Worm (Caenorhabditis elegans) whole organism, midembryonic: ENCODE results near the gene T09F5.10.

Source experiments
- T22C8.4 ChIP-seq: fragments of 200-800 bp; sonication (Bioruptor generic); IDR thresholded peaks from 2 replicates; pipeline ENCODE4 v1.3.6; 2022; ENCODE audit warnings: missing genetic modification characterization, missing compliant biosample characterization
- cog-1 ChIP-seq: sonication (generic microtip); optimal IDR thresholded peaks from 2 replicates; lab custom pipeline; 2016; ENCODE audit warnings: missing genetic modification characterization, missing compliant biosample characterization
- flt-1 ChIP-seq: fragments of 200-800 bp; sonication (Bioruptor generic); IDR thresholded peaks from 2 replicates; pipeline ENCODE4 v1.3.6; 2022; ENCODE audit warnings: missing genetic modification characterization, missing compliant biosample characterization
- klf-2 ChIP-seq: fragments of 200-800 bp; sonication (Bioruptor generic); conservative IDR thresholded peaks from 2 replicates; pipeline ENCODE4 v1.3.6; 2022; ENCODE audit warnings: missing genetic modification reagents, missing genetic modification characterization, missing compliant biosample characterization
- med-1 ChIP-seq: sonication (generic microtip); optimal IDR thresholded peaks from 2 replicates; lab custom pipeline; 2017; ENCODE audit warnings: missing genetic modification characterization, mild to moderate bottlenecking, missing compliant biosample characterization, antibody characterized with exemption, missing genetic modification reagents; ENCODE audit not compliant: insufficient read depth
- ref-1 ChIP-seq: fragments of 200-800 bp; sonication (Bioruptor generic); conservative IDR thresholded peaks from 2 replicates; pipeline ENCODE4 v1.3.6; 2022; ENCODE audit warnings: missing genetic modification reagents, missing genetic modification characterization, missing compliant biosample characterization
- tab-1 ChIP-seq: fragments of 200-800 bp; sonication (Bioruptor generic); IDR thresholded peaks from 2 replicates; pipeline ENCODE4 v1.3.6; 2022; ENCODE audit warnings: missing genetic modification characterization, missing compliant biosample characterization
- ztf-23 ChIP-seq: fragments of 200-800 bp; sonication (Bioruptor generic); IDR thresholded peaks from 2 replicates; pipeline ENCODE4 v1.3.6; 2022; ENCODE audit warnings: missing genetic modification reagents, missing genetic modification characterization, missing compliant biosample characterization
- ztf-29 ChIP-seq: fragments of 200-800 bp; sonication (Bioruptor generic); IDR thresholded peaks from 2 replicates; pipeline ENCODE4 v1.3.6; 2022; ENCODE audit warnings: missing genetic modification reagents, missing genetic modification characterization, missing compliant biosample characterization

T09F5.10 gene

DNA sequence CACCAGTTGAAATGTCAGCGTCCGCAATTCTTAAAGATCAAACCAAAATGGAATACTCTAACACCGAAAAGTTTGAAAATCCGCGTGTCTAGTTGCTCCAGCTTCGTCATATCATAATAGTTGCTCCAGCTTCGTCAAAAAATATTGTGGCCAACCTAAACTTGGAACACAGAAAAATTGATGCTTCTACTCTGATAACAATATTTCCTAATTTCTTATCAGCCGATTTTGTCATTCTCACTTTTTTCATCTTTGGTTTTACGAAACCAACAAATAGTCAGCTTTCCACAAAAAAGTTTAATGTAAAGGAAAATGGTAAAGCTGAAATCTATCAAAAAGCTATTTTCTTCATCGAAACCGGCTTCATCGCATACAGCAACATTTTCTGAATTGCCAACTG lies 2.5 kb downstream of the T09F5.10 start, which contains the start of gene fbxa-84:
TSS of gene fbxa-84 (plus strand) at position 34 of the 400 bp plus-strand sequence.
- TF ChIP-seq T22C8.4 (GFP tag; lab: Robert Waterston, UW) (no peak), cog-1 (tag; lab: Kevin White, UChicago) (no peak), ztf-29 (no peak), klf-2 (no peak), flt-1 (GFP tag; lab: Robert Waterston, UW) (no peak), ref-1 (GFP tag; lab: Robert Waterston, UW) (no peak), med-1 (GFP tag; lab: Kevin White, UChicago) (no peak), ztf-23 (GFP tag; lab: Robert Waterston, UW) (no peak), tab-1 (no peak)

DNA sequence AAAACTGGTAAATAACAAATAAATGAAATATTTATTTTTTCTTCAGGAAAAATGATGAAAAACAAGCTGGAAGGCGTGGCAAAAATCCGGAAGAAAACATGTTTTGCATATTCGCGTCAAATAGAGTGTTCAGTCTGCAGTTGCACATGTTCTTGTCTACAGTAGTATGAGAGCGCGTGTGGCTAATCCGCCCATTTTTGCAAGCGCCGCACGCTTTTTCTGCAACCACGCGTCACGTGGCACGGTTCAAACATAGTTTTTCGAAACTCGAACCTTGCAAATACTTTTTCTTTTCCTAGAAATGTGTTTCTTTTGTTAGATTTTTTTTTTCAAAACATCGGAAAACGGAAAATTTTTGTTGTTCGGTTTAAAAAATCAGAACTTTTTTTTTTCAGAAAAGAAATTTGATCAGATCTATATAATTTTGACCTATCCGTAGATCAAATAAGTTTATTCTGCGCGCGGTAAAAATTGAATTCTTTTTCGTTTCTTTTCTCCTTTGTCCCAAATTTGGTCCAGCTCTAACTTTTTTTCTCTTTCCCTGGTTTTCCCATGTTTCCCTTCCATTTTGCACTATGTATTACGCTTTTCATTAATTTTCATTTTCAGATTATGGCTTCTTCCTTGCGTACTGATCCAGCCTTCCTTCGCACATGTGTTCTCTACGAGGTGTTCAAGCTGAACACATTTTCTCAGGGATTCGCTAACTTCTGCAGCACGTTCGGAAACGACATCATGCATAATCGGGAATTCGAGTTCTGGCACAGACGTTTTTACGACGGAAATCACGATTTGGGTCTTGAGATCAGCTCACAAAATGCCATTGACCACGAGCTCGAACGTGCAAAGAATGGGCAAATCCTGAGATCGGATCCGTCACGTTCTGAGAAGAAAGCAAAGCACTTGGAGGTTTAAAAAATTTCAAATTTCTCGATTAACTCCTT lies 4.5 kb downstream of the T09F5.10 start, which contains the start of gene Y75B12B.1:
TSS of gene Y75B12B.1 (plus strand) at position 603 of the 944 bp plus-strand sequence.
- no peak for TF ChIP-seq tab-1

ce11 chrV:15186259-15186927 lies 6.5 kb downstream of the T09F5.10 start, which contains the start of gene Y75B12B.3:
Y75B12B.3 (minus strand) TSS chrV:15186279.
- no peak for TF ChIP-seq klf-2
- no peak for TF ChIP-seq ztf-29
- no peak for TF ChIP-seq ref-1 (GFP tag; lab: Robert Waterston, UW)
- TF ChIP-seq flt-1 (GFP tag; lab: Robert Waterston, UW), result no peak
- no peak for TF ChIP-seq med-1 (GFP tag; lab: Kevin White, UChicago)
- TF ChIP-seq T22C8.4 (GFP tag; lab: Robert Waterston, UW), result no peak
- no peak for TF ChIP-seq ztf-23 (GFP tag; lab: Robert Waterston, UW)
- TF ChIP-seq cog-1 (tag; lab: Kevin White, UChicago), result no peak
- TF ChIP-seq tab-1, result no peak

DNA sequence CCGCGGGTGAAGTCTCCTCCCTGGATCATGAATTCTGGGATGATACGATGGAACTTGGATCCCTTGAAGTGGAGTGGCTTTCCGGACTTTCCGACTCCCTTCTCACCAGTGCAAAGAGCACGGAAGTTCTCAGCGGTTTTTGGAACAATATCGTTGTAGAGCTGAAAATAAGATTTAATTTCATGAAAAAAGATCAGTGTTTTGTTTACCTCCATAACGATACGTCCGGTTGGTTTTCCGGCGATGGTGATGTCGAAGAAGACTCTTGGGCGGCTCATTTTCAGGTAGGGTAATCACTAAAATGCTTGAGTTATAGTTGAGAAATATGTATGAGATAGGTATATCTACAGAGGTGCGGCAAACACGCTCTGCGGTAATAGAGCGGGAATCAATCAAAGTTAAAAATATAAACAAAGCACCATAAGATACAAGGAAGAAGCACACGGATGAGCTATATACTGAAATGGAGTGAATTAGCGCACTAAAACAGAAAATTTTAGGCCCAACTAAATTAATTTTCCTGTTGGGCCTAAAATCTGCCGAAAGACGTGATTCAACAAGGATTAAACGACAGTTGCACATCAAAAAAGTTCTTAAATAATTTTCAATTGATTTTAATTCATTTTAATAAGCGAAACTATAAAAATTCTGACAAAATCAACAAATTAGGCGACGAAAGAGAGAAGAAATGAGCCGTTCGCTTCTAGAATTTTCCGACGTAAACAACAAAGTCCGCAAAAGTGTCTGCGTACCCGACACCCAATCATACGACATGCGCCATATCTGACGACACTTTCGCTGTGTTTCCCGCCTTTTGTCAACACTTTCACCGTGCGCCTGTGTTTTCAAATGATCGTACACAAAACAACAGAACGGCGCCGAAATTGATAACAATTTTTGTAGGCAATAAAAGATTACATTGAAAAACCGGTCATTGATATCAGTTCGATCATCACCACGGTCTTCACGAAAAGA lies 7.5 kb downstream of the T09F5.10 start, which contains the start of the genes cyn-7 and bath-36:
TSS of gene cyn-7 (minus strand) at position 296 of the 975 bp plus-strand sequence.
TSS of gene bath-36 (plus strand) at position 806 of the 975 bp plus-strand sequence.
- peak; percentile 24; the same call in 1 of the 2 replicates for TF ChIP-seq flt-1 (GFP tag; lab: Robert Waterston, UW)
- no peak for TF ChIP-seq klf-2

- TF ChIP-seq T22C8.4 (GFP tag; lab: Robert Waterston, UW) (no peak), ref-1 (GFP tag; lab: Robert Waterston, UW) (no peak), ztf-29 (no peak), flt-1 (GFP tag; lab: Robert Waterston, UW) (no peak), klf-2 (no peak), tab-1 (no peak), ztf-23 (GFP tag; lab: Robert Waterston, UW) (no peak), med-1 (GFP tag; lab: Kevin White, UChicago) (no peak), cog-1 (tag; lab: Kevin White, UChicago) (no peak)
These were observed 9.7 kb downstream of the T09F5.10 start, which contains the start of gene cyn-3 for ce11 chrV:15189567-15189966. cyn-3 (plus strand) TSS chrV:15189927.

DNA sequence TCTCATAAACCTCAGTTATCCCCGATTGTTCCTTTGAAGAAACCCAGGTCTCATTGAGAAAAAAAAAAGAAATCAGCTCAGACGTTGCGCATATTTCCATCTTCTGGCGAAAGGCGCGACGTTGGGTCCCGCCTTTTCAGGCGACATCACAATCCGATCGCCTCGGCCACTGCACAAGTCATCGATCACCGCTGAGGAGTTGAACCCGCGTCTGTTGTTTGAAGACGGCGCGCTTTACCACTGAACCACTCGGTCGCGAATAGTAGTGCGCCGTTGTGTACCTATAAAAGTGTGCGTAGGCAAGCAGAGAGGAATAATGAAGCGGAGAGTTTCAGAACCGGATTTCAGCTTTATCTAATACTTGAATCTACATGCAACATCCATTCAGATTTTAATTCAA lies 11.0 kb downstream of the T09F5.10 start, which contains the start of gene Y75B12B.11:
TSS of gene Y75B12B.11 (plus strand) at position 394 of the 400 bp plus-strand sequence.
- TF ChIP-seq T22C8.4 (GFP tag; lab: Robert Waterston, UW) (peak; percentile 89), med-1 (GFP tag; lab: Kevin White, UChicago) (peak; percentile 51), ztf-29 (peak; percentile 86), ref-1 (GFP tag; lab: Robert Waterston, UW) (peak; percentile 78), tab-1 (peak; percentile 95), flt-1 (GFP tag; lab: Robert Waterston, UW) (peak; percentile 96), ztf-23 (GFP tag; lab: Robert Waterston, UW) (peak; percentile 88), klf-2 (peak; percentile 80), cog-1 (tag; lab: Kevin White, UChicago) (peak; percentile 76)

DNA sequence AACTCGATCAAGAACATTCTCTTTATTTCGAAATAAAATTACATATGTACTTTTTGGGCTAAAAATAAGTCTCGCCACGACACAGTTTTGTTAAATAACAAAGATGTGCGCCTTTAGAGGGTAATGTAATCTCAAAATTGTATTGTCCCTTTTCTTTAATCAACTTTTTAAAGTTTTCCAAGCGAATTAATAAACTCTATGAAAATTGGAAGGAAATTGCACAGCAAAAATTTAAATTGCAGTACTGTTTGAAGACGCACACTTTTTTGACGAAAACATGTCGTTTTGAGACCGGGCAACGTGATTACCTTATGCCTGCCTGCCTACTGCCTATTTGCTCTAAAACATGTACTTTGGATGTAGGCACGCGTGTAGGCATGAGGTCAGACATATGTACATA lies 12.1 kb downstream of the T09F5.10 start:
- no peak for TF ChIP-seq cog-1 (tag; lab: Kevin White, UChicago)
- no peak for TF ChIP-seq tab-1
- no peak for TF ChIP-seq ztf-29
- TF ChIP-seq klf-2, result no peak
- no peak for TF ChIP-seq T22C8.4 (GFP tag; lab: Robert Waterston, UW)
- no peak for TF ChIP-seq med-1 (GFP tag; lab: Kevin White, UChicago)
- no peak for TF ChIP-seq ztf-23 (GFP tag; lab: Robert Waterston, UW)
- no peak for TF ChIP-seq ref-1 (GFP tag; lab: Robert Waterston, UW)
- TF ChIP-seq flt-1 (GFP tag; lab: Robert Waterston, UW), result no peak

DNA sequence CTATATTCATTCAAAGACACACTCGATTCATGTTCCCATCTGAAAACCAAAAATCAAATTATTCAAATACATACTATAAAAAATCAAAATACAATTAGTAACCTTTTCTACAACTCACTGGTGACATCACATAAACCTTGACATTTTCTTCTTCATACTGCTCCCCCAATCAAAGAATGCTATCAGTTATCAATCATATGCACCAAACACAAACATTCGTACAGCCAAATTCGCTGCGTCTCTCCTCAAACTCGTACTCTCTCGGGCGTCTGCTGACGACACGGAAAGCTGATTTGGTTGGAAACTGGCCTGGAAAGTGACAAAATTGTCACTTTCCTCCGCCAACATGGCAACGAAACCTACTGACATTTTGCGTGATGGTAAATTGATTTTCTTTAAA lies 12.5 kb downstream of the T09F5.10 start, which contains the start of gene plc-2:
TSS of gene plc-2 (plus strand) at position 196 of the 400 bp plus-strand sequence.
- TF ChIP-seq ztf-23 (GFP tag; lab: Robert Waterston, UW), result no peak
- no peak for TF ChIP-seq ztf-29
- TF ChIP-seq med-1 (GFP tag; lab: Kevin White, UChicago), result no peak
